Fruit fly (Drosophila melanogaster) whole organism, embryonic: ENCODE results near the gene ND-23.
A peak's percentile ranks its signal among the peaks of the same experiment; 100 is the strongest.

Source experiments
- ATbp ChIP-seq: fragments of 200-800 bp; sonication (Bioruptor generic); optimal IDR thresholded peaks from 2 replicates; lab custom pipeline; 2017; ENCODE audit warnings: missing biosample characterization, mild to moderate bottlenecking, missing genetic modification characterization, missing genetic modification reagents
- Atf6 ChIP-seq: fragments of 200-800 bp; sonication (Bioruptor generic); IDR thresholded peaks from 2 replicates; pipeline ENCODE4 v1.3.6; 2022; ENCODE audit warnings: missing biosample characterization, missing genetic modification characterization
- CG10267 ChIP-seq: fragments of 200-800 bp; sonication (Bioruptor generic); optimal IDR thresholded peaks from 2 replicates; lab custom pipeline; 2018; ENCODE audit warnings: missing biosample characterization, mild to moderate bottlenecking, missing genetic modification characterization, moderate library complexity
- CG10366 ChIP-seq: fragments of 200-800 bp; sonication (Bioruptor generic); IDR thresholded peaks from 2 replicates; pipeline ENCODE4 v1.3.6; 2022; ENCODE audit warnings: missing biosample characterization, missing genetic modification characterization
- CG10979 ChIP-seq: fragments of 200-800 bp; sonication (Bioruptor generic); optimal IDR thresholded peaks from 2 replicates; lab custom pipeline; 2018; ENCODE audit warnings: missing biosample characterization, mild to moderate bottlenecking, missing genetic modification characterization, moderate library complexity
- CG11093 ChIP-seq: fragments of 200-800 bp; sonication (Bioruptor generic); IDR thresholded peaks from 3 replicates; pipeline ENCODE4 v1.3.6; 2022; ENCODE audit warnings: missing biosample characterization, missing genetic modification characterization
- CG11695 ChIP-seq: fragments of 200-800 bp; sonication (Bioruptor generic); IDR thresholded peaks from 3 replicates; pipeline ENCODE4 v1.3.6; 2022; ENCODE audit warnings: missing biosample characterization, missing genetic modification characterization
- CG12299 ChIP-seq: fragments of 200-800 bp; sonication (Bioruptor generic); optimal IDR thresholded peaks from 2 replicates; lab custom pipeline; 2018; ENCODE audit warnings: missing biosample characterization, mild to moderate bottlenecking, missing genetic modification characterization
- CG12744 ChIP-seq: fragments of 200-800 bp; sonication (Bioruptor generic); optimal IDR thresholded peaks from 2 replicates; lab custom pipeline; 2016; ENCODE audit warnings: missing biosample characterization, missing genetic modification characterization
- CG18262 ChIP-seq: fragments of 200-800 bp; optimal IDR thresholded peaks from 3 replicates; lab custom pipeline; 2019; ENCODE audit warnings: missing biosample characterization, mild to moderate bottlenecking, missing genetic modification characterization, moderate library complexity
- CG18476 ChIP-seq: fragments of 200-800 bp; sonication (Bioruptor generic); optimal IDR thresholded peaks from 2 replicates; lab custom pipeline; 2016; ENCODE audit warnings: missing biosample characterization, mild to moderate bottlenecking, missing genetic modification characterization
- CG2116 ChIP-seq: fragments of 200-800 bp; sonication (Bioruptor generic); optimal IDR thresholded peaks from 3 replicates; lab custom pipeline; 2018; ENCODE audit warnings: missing biosample characterization, mild to moderate bottlenecking, missing genetic modification characterization
- CG2120 ChIP-seq: fragments of 200-800 bp; sonication (Bioruptor generic); optimal IDR thresholded peaks from 3 replicates; lab custom pipeline; 2016; ENCODE audit warnings: missing biosample characterization, missing genetic modification characterization
- CG2889 ChIP-seq: fragments of 200-800 bp; sonication (Bioruptor generic); IDR thresholded peaks from 3 replicates; pipeline ENCODE4 v1.3.6; 2022; ENCODE audit warnings: missing biosample characterization, missing genetic modification characterization
- CG32767 ChIP-seq: fragments of 200-800 bp; sonication (Bioruptor generic); IDR thresholded peaks from 2 replicates; pipeline ENCODE4 v1.3.6; 2022; ENCODE audit warnings: missing biosample characterization, missing genetic modification characterization
- CG4617 ChIP-seq: fragments of 200-800 bp; sonication (Bioruptor generic); optimal IDR thresholded peaks from 3 replicates; lab custom pipeline; 2016; ENCODE audit warnings: missing biosample characterization, missing genetic modification characterization, borderline replicate concordance
- CG4707 ChIP-seq: fragments of 200-800 bp; sonication (Bioruptor generic); optimal IDR thresholded peaks from 2 replicates; lab custom pipeline; 2018; ENCODE audit warnings: missing biosample characterization, mild to moderate bottlenecking, missing genetic modification characterization, moderate library complexity
- CG5180 ChIP-seq: fragments of 200-800 bp; sonication (Bioruptor generic); optimal IDR thresholded peaks from 3 replicates; lab custom pipeline; 2017; ENCODE audit warnings: missing biosample characterization, missing genetic modification characterization, mild to moderate bottlenecking, moderate library complexity, missing genetic modification reagents
- CG6813 ChIP-seq: fragments of 200-800 bp; sonication (Bioruptor generic); optimal IDR thresholded peaks from 2 replicates; lab custom pipeline; 2017; ENCODE audit warnings: missing biosample characterization, missing genetic modification characterization, mild to moderate bottlenecking, moderate library complexity, missing genetic modification reagents
- CG8478 ChIP-seq: fragments of >200 bp; optimal IDR thresholded peaks from 2 replicates; lab custom pipeline; 2018
- CG8765 ChIP-seq: fragments of 200-800 bp; sonication (Bioruptor generic); IDR thresholded peaks from 2 replicates; pipeline ENCODE4 v1.3.6; 2022; ENCODE audit warnings: missing biosample characterization, missing genetic modification characterization
- CG8944 ChIP-seq: fragments of 200-800 bp; sonication (Bioruptor generic); optimal IDR thresholded peaks from 3 replicates; lab custom pipeline; 2016; ENCODE audit warnings: missing biosample characterization, missing genetic modification characterization
- CG9609 ChIP-seq: fragments of 200-800 bp; sonication (Bioruptor generic); optimal IDR thresholded peaks from 3 replicates; lab custom pipeline; 2016; ENCODE audit warnings: missing biosample characterization, missing genetic modification characterization
- CoRest ChIP-seq: fragments of 200-800 bp; sonication (Bioruptor generic); optimal IDR thresholded peaks from 3 replicates; lab custom pipeline; 2018; ENCODE audit warnings: missing biosample characterization, mild to moderate bottlenecking, missing genetic modification characterization, moderate library complexity
- Dll ChIP-seq: fragments of 200-800 bp; sonication (Bioruptor generic); IDR thresholded peaks from 4 replicates; pipeline ENCODE4 v1.3.6; 2022; ENCODE audit warnings: missing biosample characterization, missing genetic modification characterization; ENCODE audit not compliant: partially characterized antibody
- Hand ChIP-seq: fragments of 200-800 bp; sonication (Bioruptor generic); optimal IDR thresholded peaks from 2 replicates; lab custom pipeline; 2017; ENCODE audit warnings: mild to moderate bottlenecking, missing biosample characterization, missing genetic modification reagents, missing genetic modification characterization
- Jarid2 ChIP-seq: fragments of 200-800 bp; sonication (Bioruptor generic); optimal IDR thresholded peaks from 3 replicates; lab custom pipeline; 2017; ENCODE audit warnings: mild to moderate bottlenecking, missing biosample characterization, missing genetic modification reagents, missing genetic modification characterization
- MBD-R2 ChIP-seq: fragments of 200-800 bp; sonication (Bioruptor generic); IDR thresholded peaks from 2 replicates; pipeline ENCODE4 v1.3.6; 2022; ENCODE audit warnings: missing biosample characterization, missing genetic modification characterization
- PHDP ChIP-seq: fragments of 200-800 bp; sonication (Bioruptor generic); optimal IDR thresholded peaks from 3 replicates; lab custom pipeline; 2018; ENCODE audit warnings: missing biosample characterization, mild to moderate bottlenecking, missing genetic modification characterization, moderate library complexity
- Six4 ChIP-seq: fragments of 200-800 bp; sonication (Bioruptor generic); optimal IDR thresholded peaks from 2 replicates; lab custom pipeline; 2016; ENCODE audit warnings: missing biosample characterization, missing genetic modification characterization
- Spps ChIP-seq: fragments of 200-800 bp; sonication (Bioruptor generic); optimal IDR thresholded peaks from 2 replicates; lab custom pipeline; 2018; ENCODE audit warnings: missing biosample characterization, mild to moderate bottlenecking, missing genetic modification characterization
- Sry-δ ChIP-seq: fragments of 200-800 bp; sonication (Bioruptor generic); optimal IDR thresholded peaks from 2 replicates; lab custom pipeline; 2016; ENCODE audit warnings: missing biosample characterization, missing genetic modification characterization
- bbx ChIP-seq: fragments of 200-800 bp; sonication (Bioruptor generic); IDR thresholded peaks from 2 replicates; pipeline ENCODE4 v1.3.6; 2022; ENCODE audit warnings: missing biosample characterization, missing genetic modification characterization; ENCODE audit not compliant: partially characterized antibody
- cg ChIP-seq: fragments of 200-800 bp; sonication (Bioruptor generic); optimal IDR thresholded peaks from 3 replicates; lab custom pipeline; 2019; ENCODE audit warnings: missing biosample characterization, mild to moderate bottlenecking, missing genetic modification characterization, moderate library complexity
- crc ChIP-seq: fragments of 200-800 bp; sonication (Bioruptor generic); optimal IDR thresholded peaks from 2 replicates; lab custom pipeline; 2016; ENCODE audit warnings: missing biosample characterization, missing genetic modification characterization
- disco-r ChIP-seq: fragments of 200-800 bp; sonication (Bioruptor generic); optimal IDR thresholded peaks from 2 replicates; lab custom pipeline; 2016; ENCODE audit warnings: missing biosample characterization, missing genetic modification characterization
- dm ChIP-seq: fragments of 200-800 bp; sonication (Bioruptor generic); optimal IDR thresholded peaks from 3 replicates; lab custom pipeline; 2016; ENCODE audit warnings: missing biosample characterization, missing genetic modification characterization
- gcm ChIP-seq: fragments of 200-800 bp; sonication (Bioruptor generic); optimal IDR thresholded peaks from 2 replicates; lab custom pipeline; 2019; ENCODE audit warnings: missing biosample characterization, mild to moderate bottlenecking, missing genetic modification characterization, moderate library complexity
- gro ChIP-seq: fragments of 200-800 bp; sonication (Bioruptor generic); optimal IDR thresholded peaks from 2 replicates; lab custom pipeline; 2016; ENCODE audit warnings: missing biosample characterization, missing genetic modification characterization
- gt ChIP-seq: fragments of 200-800 bp; sonication (Bioruptor generic); IDR thresholded peaks from 2 replicates; pipeline ENCODE4 v1.3.6; 2022; ENCODE audit warnings: missing biosample characterization, missing genetic modification characterization
- klu ChIP-seq: fragments of 200-800 bp; sonication (Bioruptor generic); IDR thresholded peaks from 2 replicates; pipeline ENCODE4 v1.3.6; 2022; ENCODE audit warnings: missing biosample characterization, missing genetic modification characterization
- nerfin-1 ChIP-seq: fragments of 200-800 bp; sonication (Bioruptor generic); optimal IDR thresholded peaks from 3 replicates; lab custom pipeline; 2019; ENCODE audit warnings: missing biosample characterization, mild to moderate bottlenecking, missing genetic modification characterization, moderate library complexity
- peb ChIP-seq: fragments of 200-800 bp; sonication (Bioruptor generic); IDR thresholded peaks from 2 replicates; pipeline ENCODE4 v1.3.6; 2022; ENCODE audit warnings: missing biosample characterization, missing genetic modification characterization
- pita ChIP-seq: fragments of 200-800 bp; sonication (Bioruptor generic); optimal IDR thresholded peaks from 2 replicates; lab custom pipeline; 2017; ENCODE audit warnings: missing biosample characterization, mild to moderate bottlenecking, missing genetic modification characterization
- sc ChIP-seq, 3 experiments: fragments of >200 bp in 2 of 3; fragments of 200-800 bp in 1 of 3; sonication (Bioruptor generic) in 1 of 3; optimal IDR thresholded peaks; 2 replicates in 2 of 3; 3 replicates in 1 of 3; lab custom pipeline; 2017; ENCODE audit warnings: mild to moderate bottlenecking in 1 of 3, missing biosample characterization in 1 of 3, missing genetic modification characterization in 1 of 3, missing genetic modification reagents in 1 of 3
- sim ChIP-seq: fragments of 200-800 bp; sonication (Bioruptor generic); IDR thresholded peaks from 2 replicates; pipeline ENCODE4 v1.3.6; 2022; ENCODE audit warnings: missing biosample characterization, missing genetic modification characterization
- tin ChIP-seq: fragments of 200-800 bp; sonication (Bioruptor generic); optimal IDR thresholded peaks from 3 replicates; lab custom pipeline; 2016; ENCODE audit warnings: missing biosample characterization, missing genetic modification characterization
- ttk ChIP-seq: fragments of 200-800 bp; sonication (Bioruptor generic); IDR thresholded peaks from 2 replicates; pipeline ENCODE4 v2.1.2; 2022; ENCODE audit warnings: missing biosample characterization, missing genetic modification characterization
- unc-4 ChIP-seq: fragments of 200-800 bp; sonication (Bioruptor generic); IDR thresholded peaks from 2 replicates; pipeline ENCODE4 v1.3.6; 2022; ENCODE audit warnings: missing biosample characterization, missing genetic modification characterization; ENCODE audit not compliant: partially characterized antibody
- usp ChIP-seq: fragments of >200 bp; optimal IDR thresholded peaks from 2 replicates; lab custom pipeline; 2017; ENCODE audit warnings: missing biosample characterization, missing genetic modification characterization
- wor ChIP-seq: fragments of 200-800 bp; sonication (Bioruptor generic); IDR thresholded peaks from 2 replicates; pipeline ENCODE4 v1.3.6; 2022; ENCODE audit warnings: missing biosample characterization, missing genetic modification characterization

The ND-23 gene

DNA sequence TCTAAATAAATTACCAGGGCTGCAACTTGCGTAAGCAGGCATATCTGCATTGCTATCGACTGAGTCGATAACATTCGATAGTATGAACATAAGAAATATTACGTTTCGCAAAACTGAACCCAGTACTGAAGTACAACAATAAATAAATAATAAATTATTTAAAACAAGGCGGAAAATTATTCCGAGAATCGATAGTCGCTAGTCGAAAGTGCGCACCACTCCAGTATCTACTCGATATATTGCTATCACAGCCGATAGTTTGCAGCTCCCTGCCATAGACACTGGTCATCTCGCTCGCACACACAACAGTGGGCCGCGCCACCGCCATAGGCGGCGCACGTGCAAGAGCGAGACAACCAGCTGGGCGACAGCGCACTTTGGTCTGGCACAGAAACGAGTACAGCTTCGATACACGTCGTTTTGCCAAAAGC is 43.5 kb downstream of the ND-23 start, which contains the start of gene nsl1 (continued):
- TF ChIP-seq Dll (GFP tag; lab: Robert Waterston, UW) (peak; percentile 97), cg (GFP tag; lab: Kevin White, UChicago) (no peak), CG5180 (GFP tag; lab: Kevin White, UChicago) (no peak), ttk (GFP tag; lab: Robert Waterston, UW) (peak; percentile 41; the same call in 1 of the 2 replicates), PHDP (tag; lab: Kevin White, UChicago) (no peak), CG11695 (GFP tag; lab: Robert Waterston, UW) (no peak), Atf6 (no peak), tin (peak; percentile 34), pita (no peak), CoRest (tag; lab: Kevin White, UChicago) (peak; percentile 31), Hand (GFP tag; lab: Kevin White, UChicago) (no peak), CG8944 (GFP tag; lab: Kevin White, UChicago) (no peak), CG2116 (GFP tag; lab: Kevin White, UChicago) (peak; percentile 94), MBD-R2 (peak; percentile 56; the same call in 1 of the 2 replicates), dm (GFP tag; lab: Kevin White, UChicago) (peak; percentile 54), CG11093 (GFP tag; lab: Robert Waterston, UW) (no peak), usp (no peak), CG4617 (peak; percentile 40), CG10267 (tag; lab: Kevin White, UChicago) (peak; percentile 74), klu (no peak), crc (GFP tag; lab: Kevin White, UChicago) (no peak), ATbp (no peak), CG4707 (GFP tag; lab: Kevin White, UChicago) (no peak), wor (GFP tag; lab: Robert Waterston, UW) (0 out of 2 replicates have a peak, but pooled peaks have one; percentile 18), CG6813 (peak; percentile 4), gro (GFP tag; lab: Kevin White, UChicago) (no peak), CG2889 (no peak), CG32767 (GFP tag; lab: Robert Waterston, UW) (peak; percentile 41; the same call in 1 of the 2 replicates), peb (GFP tag; lab: Robert Waterston, UW) (no peak), CG8478 (peak; percentile 89), CG10366 (peak; percentile 29; the same call in 1 of the 2 replicates), CG2120 (peak; percentile 14), gt (GFP tag; lab: Robert Waterston, UW) (no peak), CG12299 (peak; percentile 19), Jarid2 (no peak), Six4 (peak; percentile 9), unc-4 (peak; percentile 95), Sry-δ (peak; percentile 85), gcm (GFP tag; lab: Kevin White, UChicago) (peak; percentile 14), CG18476 (GFP tag; lab: Kevin White, UChicago) (peak; percentile 38), disco-r (no peak), CG8765 (GFP tag; lab: Robert Waterston, UW) (peak; percentile 69), Spps (tag; lab: Kevin White, UChicago) (no peak), nerfin-1 (peak; percentile 28), CG10979 (tag; lab: Kevin White, UChicago) (no peak), sim (GFP tag; lab: Robert Waterston, UW) (no peak), CG18262 (tag; lab: Kevin White, UChicago) (peak; percentile 37), CG9609 (GFP tag; lab: Kevin White, UChicago) (no peak), CG12744 (GFP tag; lab: Kevin White, UChicago) (no peak), bbx (GFP tag; lab: Robert Waterston, UW) (peak; percentile 96), sc (optimal IDR thresholded peaks at IDR 0.05; lab: Kevin White, UChicago) (no peak), sc (GFP tag; optimal IDR thresholded peaks at IDR 0.05; lab: Kevin White, UChicago) (no peak)
